Worm (Caenorhabditis elegans) whole organism, L4/young adult: ENCODE data around the gene C18D11.7.

Experiments
- W03F9.2 ChIP-seq: fragments of 150-350 bp; optimal IDR thresholded peaks from 2 replicates; lab custom pipeline; 2014; ENCODE audit warnings: missing biosample characterization, missing genetic modification characterization
- dao-5 ChIP-seq: sonication (generic microtip); optimal IDR thresholded peaks from 2 replicates; lab custom pipeline; 2016; ENCODE audit warnings: missing genotype, missing genetic modification characterization, moderate library complexity, missing compliant biosample characterization
- him-1 ChIP-seq: sonication (generic microtip); optimal IDR thresholded peaks from 2 replicates; lab custom pipeline; 2016; ENCODE audit warnings: missing genotype, missing genetic modification reagents, missing genetic modification characterization, missing compliant biosample characterization

DNA sequence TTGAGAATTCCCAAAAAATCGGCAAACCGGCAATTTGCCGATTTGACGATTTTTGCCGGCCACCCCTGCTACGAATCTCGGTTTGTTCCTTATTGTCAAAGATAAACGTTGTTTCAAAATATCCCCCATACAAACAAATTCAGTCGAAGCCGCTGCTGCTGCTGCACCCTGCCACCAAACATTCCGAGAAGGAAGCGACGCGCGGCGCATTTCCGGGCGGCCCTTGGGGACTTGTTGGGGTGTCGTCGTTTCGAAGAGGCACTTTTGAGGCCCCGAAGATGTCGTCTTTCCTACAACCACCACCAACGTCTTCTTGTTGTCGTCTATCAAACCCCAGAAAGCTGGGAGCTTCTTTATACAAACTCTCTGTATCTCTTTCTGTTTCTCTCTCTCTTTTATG is 12.2 kb downstream of the C18D11.7 start:
- no peak for TF ChIP-seq him-1 (tag; lab: Kevin White, UChicago)
- no peak for TF ChIP-seq W03F9.2 (tag; lab: Kevin White, UChicago)
- TF ChIP-seq dao-5 (tag; lab: Kevin White, UChicago) = no peak
